Worm (Caenorhabditis elegans) whole organism, midembryonic: Measurements from ENCODE around the gene madf-3.

ENCODE experiments used
- T22C8.4 ChIP-seq: fragments of 200-800 bp; sonication (Bioruptor generic); IDR thresholded peaks from 2 replicates; pipeline ENCODE4 v1.3.6; 2022; ENCODE audit warnings: missing genetic modification characterization, missing compliant biosample characterization
- cog-1 ChIP-seq: sonication (generic microtip); optimal IDR thresholded peaks from 2 replicates; lab custom pipeline; 2016; ENCODE audit warnings: missing genetic modification characterization, missing compliant biosample characterization
- flt-1 ChIP-seq: fragments of 200-800 bp; sonication (Bioruptor generic); IDR thresholded peaks from 2 replicates; pipeline ENCODE4 v1.3.6; 2022; ENCODE audit warnings: missing genetic modification characterization, missing compliant biosample characterization
- klf-2 ChIP-seq: fragments of 200-800 bp; sonication (Bioruptor generic); conservative IDR thresholded peaks from 2 replicates; pipeline ENCODE4 v1.3.6; 2022; ENCODE audit warnings: missing genetic modification reagents, missing genetic modification characterization, missing compliant biosample characterization
- med-1 ChIP-seq: sonication (generic microtip); optimal IDR thresholded peaks from 2 replicates; lab custom pipeline; 2017; ENCODE audit warnings: missing genetic modification characterization, mild to moderate bottlenecking, missing compliant biosample characterization, antibody characterized with exemption, missing genetic modification reagents; ENCODE audit not compliant: insufficient read depth
- ref-1 ChIP-seq: fragments of 200-800 bp; sonication (Bioruptor generic); conservative IDR thresholded peaks from 2 replicates; pipeline ENCODE4 v1.3.6; 2022; ENCODE audit warnings: missing genetic modification reagents, missing genetic modification characterization, missing compliant biosample characterization
- tab-1 ChIP-seq: fragments of 200-800 bp; sonication (Bioruptor generic); IDR thresholded peaks from 2 replicates; pipeline ENCODE4 v1.3.6; 2022; ENCODE audit warnings: missing genetic modification characterization, missing compliant biosample characterization
- ztf-23 ChIP-seq: fragments of 200-800 bp; sonication (Bioruptor generic); IDR thresholded peaks from 2 replicates; pipeline ENCODE4 v1.3.6; 2022; ENCODE audit warnings: missing genetic modification reagents, missing genetic modification characterization, missing compliant biosample characterization
- ztf-29 ChIP-seq: fragments of 200-800 bp; sonication (Bioruptor generic); IDR thresholded peaks from 2 replicates; pipeline ENCODE4 v1.3.6; 2022; ENCODE audit warnings: missing genetic modification reagents, missing genetic modification characterization, missing compliant biosample characterization

Gene madf-3

ce11 chrII:4378195-4378594 lies 43.6 kb downstream of the madf-3 start, which contains the start of gene B0286.1:
TSS of gene B0286.1 (plus strand) at chrII:4378495.
- no peak for TF ChIP-seq flt-1
- no peak for TF ChIP-seq ztf-23
- TF ChIP-seq T22C8.4 (GFP tag; lab: Robert Waterston, UW) = no peak
- no peak for TF ChIP-seq ref-1 (GFP tag; lab: Robert Waterston, UW)
- no peak for TF ChIP-seq med-1 (GFP tag; lab: Kevin White, UChicago)
- no peak for TF ChIP-seq cog-1 (tag; lab: Kevin White, UChicago)
- no peak for TF ChIP-seq tab-1
- TF ChIP-seq ztf-29 = no peak
- no peak for TF ChIP-seq klf-2 (GFP tag; lab: Robert Waterston, UW)

ce11 chrII:4383306-4383705 lies 48.8 kb downstream of the madf-3 start, which contains the start of gene fkh-6:
TSS of gene fkh-6 (minus strand) at chrII:4383406.
- TF ChIP-seq flt-1 (no peak), ref-1 (GFP tag; lab: Robert Waterston, UW) (no peak), tab-1 (no peak), med-1 (GFP tag; lab: Kevin White, UChicago) (no peak), T22C8.4 (GFP tag; lab: Robert Waterston, UW) (no peak)
